Fruit fly (Drosophila melanogaster): ENCODE measurements around the gene Sas10.

Gene Sas10

DNA sequence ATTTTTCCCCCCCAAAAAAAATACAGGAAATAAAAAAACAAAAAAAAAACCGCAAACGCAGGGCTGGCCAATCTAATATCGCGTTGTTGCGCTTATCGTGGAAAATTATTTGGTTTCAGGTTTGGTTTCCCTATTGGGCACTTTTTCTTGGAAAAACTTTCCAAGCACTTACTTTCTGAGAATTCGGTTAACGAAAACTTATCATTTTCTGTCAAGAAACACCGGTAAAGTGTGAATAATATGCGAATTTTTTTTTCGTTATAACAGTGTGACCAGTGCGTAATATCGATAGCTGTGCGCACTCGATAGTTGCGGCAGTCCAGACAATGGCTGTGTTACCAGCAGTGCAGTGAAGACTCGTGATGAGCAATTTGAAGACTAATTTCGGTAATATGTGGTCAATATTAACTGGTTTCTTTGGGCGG, 5.3 kb downstream of the Sas10 start, which contains the start of gene Rnp4F (continued):
- TF ChIP-seq CG1233 (GFP tag; optimal IDR thresholded peaks at IDR 0.05) (peak; percentile 44), CG8478 (optimal IDR thresholded peaks at IDR 0.05) (no peak), CG10543 (GFP tag; optimal IDR thresholded peaks at IDR 0.05) (peak; percentile 74), CG10462 (GFP tag; optimal IDR thresholded peaks at IDR 0.05) (peak; percentile 19), toy (GFP tag; IDR thresholded peaks at IDR 0.05) (no peak), zen (tag; optimal IDR thresholded peaks at IDR 0.05) (peak; percentile 58), Ssrp (tag; optimal IDR thresholded peaks at IDR 0.05) (peak; percentile 24), Myb (GFP tag; optimal IDR thresholded peaks at IDR 0.05) (peak; percentile 82), CG12155 (GFP tag; optimal IDR thresholded peaks at IDR 0.05) (peak; percentile 67), mam (GFP tag; optimal IDR thresholded peaks at IDR 0.05) (peak; percentile 88), dmrt99B (tag; optimal IDR thresholded peaks at IDR 0.05) (no peak), YL-1 (GFP tag; optimal IDR thresholded peaks at IDR 0.05) (peak; percentile 43), Rfx (GFP tag; IDR thresholded peaks at IDR 0.05) (peak; percentile 83), ERR (GFP tag; optimal IDR thresholded peaks at IDR 0.05) (peak; percentile 39), Dip3 (GFP tag; optimal IDR thresholded peaks at IDR 0.05) (peak; percentile 83), ham (GFP tag; IDR thresholded peaks at IDR 0.05) (peak; percentile 28; the same call in 1 of the 2 replicates), CG2875 (GFP tag; optimal IDR thresholded peaks at IDR 0.05) (no peak), CG17385 (GFP tag; optimal IDR thresholded peaks at IDR 0.05) (peak; percentile 24), p53 (GFP tag; optimal IDR thresholded peaks at IDR 0.05) (peak; percentile 53), vfl (GFP tag; optimal IDR thresholded peaks at IDR 0.05) (peak; percentile 41), CG4707 (GFP tag; optimal IDR thresholded peaks at IDR 0.05) (no peak), Dbx (GFP tag; IDR thresholded peaks at IDR 0.05) (peak; percentile 72), CG32772 (GFP tag; IDR thresholded peaks at IDR 0.05) (peak; percentile 85), Gsc (GFP tag; IDR thresholded peaks at IDR 0.05) (no peak), chn (GFP tag; optimal IDR thresholded peaks at IDR 0.05) (peak; percentile 61), odd (GFP tag; optimal IDR thresholded peaks at IDR 0.05) (no peak), cato (GFP tag; optimal IDR thresholded peaks at IDR 0.05; ENCODE audit: borderline replicate concordance) (peak; percentile 53), Vsx1 (GFP tag; optimal IDR thresholded peaks at IDR 0.05) (no peak), wek (GFP tag; optimal IDR thresholded peaks at IDR 0.05) (no peak), Eip74EF (GFP tag; optimal IDR thresholded peaks at IDR 0.05) (no peak), CG1603 (tag; optimal IDR thresholded peaks at IDR 0.05) (no peak), CG17829 (tag; optimal IDR thresholded peaks at IDR 0.05) (peak; percentile 35), Bgb (GFP tag; IDR thresholded peaks at IDR 0.05; ENCODE audit: partially characterized antibody) (peak; percentile 84), CG8388 (GFP tag; optimal IDR thresholded peaks at IDR 0.05) (no peak), CG17912 (GFP tag; optimal IDR thresholded peaks at IDR 0.05) (no peak), CG10366 (GFP tag; IDR thresholded peaks at IDR 0.05) (peak; percentile 58; the same call in 1 of the 2 replicates), ftz-f1 (GFP tag; optimal IDR thresholded peaks at IDR 0.05) (no peak), CG15479 (GFP tag; optimal IDR thresholded peaks at IDR 0.05) (no peak), chm (GFP tag; IDR thresholded peaks at IDR 0.05) (no peak), mld (GFP tag; IDR thresholded peaks at IDR 0.05; ENCODE audit: partially characterized antibody) (peak; percentile 61; the same call in 2 of the 3 replicates), CG3163 (GFP tag; optimal IDR thresholded peaks at IDR 0.05) (peak; percentile 36), CG11398 (GFP tag; optimal IDR thresholded peaks at IDR 0.05) (peak; percentile 64), CG15011 (GFP tag; optimal IDR thresholded peaks at IDR 0.05) (no peak), BtbVII (GFP tag; optimal IDR thresholded peaks at IDR 0.05) (no peak), gsb-n (tag; optimal IDR thresholded peaks at IDR 0.05) (no peak), Jarid2 (GFP tag; optimal IDR thresholded peaks at IDR 0.05) (no peak), CG10959 (GFP tag; IDR thresholded peaks at IDR 0.05) (peak; percentile 25; the same call in 1 of the 2 replicates), tgo (GFP tag; IDR thresholded peaks at IDR 0.05) (peak; percentile 69), B-H2 (GFP tag; optimal IDR thresholded peaks at IDR 0.05) (peak; percentile 9), HmgZ (tag; optimal IDR thresholded peaks at IDR 0.05) (peak; percentile 73), shn (GFP tag; optimal IDR thresholded peaks at IDR 0.05) (peak; percentile 82)

Measured in whole organism, embryonic.